Worm (Caenorhabditis elegans): ENCODE measurements around the gene ZK688.11.

Gene ZK688.11

ce11 chrIII:7854494-7855184, 30.1 kb downstream of the ZK688.11 start, which contains the start of gene rpl-35 (continued):
- TF ChIP-seq ZK185.1 (tag; optimal IDR thresholded peaks at IDR 0.05; ENCODE audit: poor library complexity, severe bottlenecking) (peak; percentile 99), nhr-90 (tag; optimal IDR thresholded peaks at IDR 0.05) (peak; percentile 93), hlh-26 (GFP tag; conservative IDR thresholded peaks at IDR 0.05) (no peak), sea-2 (GFP tag; IDR thresholded peaks at IDR 0.05) (peak; percentile 93), Y67H2A.10 (GFP tag; conservative IDR thresholded peaks at IDR 0.05) (peak; percentile 97), mcd-1 (GFP tag; IDR thresholded peaks at IDR 0.05) (peak; percentile 99), B0035.1 (tag; optimal IDR thresholded peaks at IDR 0.05) (peak; percentile 95), die-1 (tag; optimal IDR thresholded peaks at IDR 0.05) (peak; percentile 80), B0261.1 (tag; optimal IDR thresholded peaks at IDR 0.05) (peak; percentile 57), F37B4.10 (GFP tag; IDR thresholded peaks at IDR 0.05) (peak; percentile 96), efl-1 (GFP tag; optimal IDR thresholded peaks at IDR 0.05) (peak; percentile 99), F57A8.1 (GFP tag; optimal IDR thresholded peaks at IDR 0.05) (peak; percentile 91), pha-4 (tag; optimal IDR thresholded peaks at IDR 0.05) (peak; percentile 96), zim-3 (tag; optimal IDR thresholded peaks at IDR 0.05) (peak; percentile 87), snpc-3.4 (tag; optimal IDR thresholded peaks at IDR 0.05) (peak; percentile 98), ztf-3 (GFP tag; optimal IDR thresholded peaks at IDR 0.05) (peak; percentile 93), ztf-28 (GFP tag; IDR thresholded peaks at IDR 0.05) (peak; percentile 99), let-526 (GFP tag; IDR thresholded peaks at IDR 0.05) (peak; percentile 99), nfya-2 (GFP tag; IDR thresholded peaks at IDR 0.05) (peak; percentile 96), attf-6 (GFP tag; IDR thresholded peaks at IDR 0.05) (peak; percentile 90), hsf-1 (GFP tag; IDR thresholded peaks at IDR 0.05) (peak; percentile 93), F39B2.1 (GFP tag; IDR thresholded peaks at IDR 0.05) (peak; percentile 95), F22D6.2 (tag; optimal IDR thresholded peaks at IDR 0.05) (peak; percentile 94), lin-40 (tag; optimal IDR thresholded peaks at IDR 0.05) (peak; percentile 99), B0336.3 (GFP tag; IDR thresholded peaks at IDR 0.05) (peak; percentile 100), Y53F4B.3 (GFP tag; IDR thresholded peaks at IDR 0.05) (peak; percentile 94), ztf-18 (tag; optimal IDR thresholded peaks at IDR 0.05) (peak; percentile 92), F57C9.4 (tag; optimal IDR thresholded peaks at IDR 0.05) (peak; percentile 84), xnd-1 (tag; optimal IDR thresholded peaks at IDR 0.05) (peak; percentile 89), nfya-1 (tag; optimal IDR thresholded peaks at IDR 0.05; ENCODE audit: borderline replicate concordance, insufficient read depth) (no peak), F49E8.2 (tag; optimal IDR thresholded peaks at IDR 0.05; ENCODE audit: insufficient read depth) (peak; percentile 99), pbrm-1 (GFP tag; IDR thresholded peaks at IDR 0.05) (peak; percentile 100), rcor-1 (GFP tag; IDR thresholded peaks at IDR 0.05) (peak; percentile 99), cebp-1 (GFP tag; IDR thresholded peaks at IDR 0.05) (peak; percentile 97), cebp-1 (tag; optimal IDR thresholded peaks at IDR 0.05) (peak; percentile 99), mel-28 (tag; optimal IDR thresholded peaks at IDR 0.05; ENCODE audit: borderline replicate concordance) (peak; percentile 86), rec-8 (tag; optimal IDR thresholded peaks at IDR 0.05) (peak; percentile 90 to 98), repo-1 (tag; optimal IDR thresholded peaks at IDR 0.05) (peak; percentile 99), attf-5 (GFP tag; optimal IDR thresholded peaks at IDR 0.05) (peak; percentile 100), dpl-1 (GFP tag; optimal IDR thresholded peaks at IDR 0.05) (peak; percentile 100), F23B12.7 (tag; optimal IDR thresholded peaks at IDR 0.05; ENCODE audit: insufficient read depth) (peak; percentile 99), ztf-6 (GFP tag; IDR thresholded peaks at IDR 0.05) (peak; percentile 98), ceh-27 (GFP tag; optimal IDR thresholded peaks at IDR 0.05) (peak; percentile 100), ceh-100 (GFP tag; IDR thresholded peaks at IDR 0.05) (peak; percentile 96), hmg-1.2 (GFP tag; IDR thresholded peaks at IDR 0.05) (peak; percentile 94), aptf-2 (GFP tag; conservative IDR thresholded peaks at IDR 0.05) (peak; percentile 98), attf-3 (GFP tag; conservative IDR thresholded peaks at IDR 0.05) (peak; percentile 92)
